Fruit fly (Drosophila melanogaster): ENCODE results near the gene hth.

hth gene

DNA sequence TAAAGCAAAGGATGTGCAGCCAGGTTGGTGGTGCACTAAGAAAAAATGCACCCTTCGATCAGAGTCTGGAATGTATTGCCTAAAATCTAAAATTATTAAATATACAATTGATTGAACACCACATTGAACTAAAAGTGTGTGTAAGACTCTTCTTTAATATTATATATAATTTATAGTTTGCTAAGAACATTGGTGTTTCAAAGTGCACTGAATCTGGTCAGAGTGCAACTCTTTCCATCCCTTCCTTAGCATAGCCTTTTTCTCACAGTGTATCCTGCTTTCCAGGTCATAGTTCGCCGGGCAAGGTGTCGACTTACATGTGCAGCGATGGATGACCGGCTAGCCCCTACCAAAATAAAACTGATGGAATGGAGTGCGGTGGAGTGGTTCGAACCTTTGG, 13.3 kb downstream of the hth start (continued):
- TF ChIP-seq CG7271 (tag; optimal IDR thresholded peaks at IDR 0.05), result peak; percentile 50
- peak; percentile 31 for TF ChIP-seq CG6254 (GFP tag; optimal IDR thresholded peaks at IDR 0.05)
- peak; percentile 53; the same call in 1 of the 2 replicates for TF ChIP-seq CG31441 (GFP tag; IDR thresholded peaks at IDR 0.05)
- TF ChIP-seq CG10979 (tag; optimal IDR thresholded peaks at IDR 0.05), result peak; percentile 82
- peak; percentile 72 for TF ChIP-seq Six4 (GFP tag; optimal IDR thresholded peaks at IDR 0.05)
- TF ChIP-seq CG2116 (GFP tag; optimal IDR thresholded peaks at IDR 0.05), result peak; percentile 15
- TF ChIP-seq H15 (GFP tag; IDR thresholded peaks at IDR 0.05), result 0 out of 3 replicates have a peak, but pooled peaks have one; percentile 19
- TF ChIP-seq lbe (GFP tag; optimal IDR thresholded peaks at IDR 0.05), result no peak
- TF ChIP-seq dmrt11E (tag; optimal IDR thresholded peaks at IDR 0.05), result peak; percentile 84
- peak in 1 of 2 experiments; percentile 23 for TF ChIP-seq eve (GFP tag; optimal IDR thresholded peaks at IDR 0.05)
- peak; percentile 48 for TF ChIP-seq CG6813 (GFP tag; optimal IDR thresholded peaks at IDR 0.05)
- no peak for TF ChIP-seq CG3163 (GFP tag; optimal IDR thresholded peaks at IDR 0.05)
- TF ChIP-seq CG2202 (tag; optimal IDR thresholded peaks at IDR 0.05), result no peak
- peak; percentile 52; the same call in 1 of the 2 replicates for TF ChIP-seq ara (GFP tag; IDR thresholded peaks at IDR 0.05)
- TF ChIP-seq CG17829 (tag; optimal IDR thresholded peaks at IDR 0.05), result peak; percentile 83
- no peak for TF ChIP-seq lov (optimal IDR thresholded peaks at IDR 0.05)
- 0 out of 3 replicates have a peak, but pooled peaks have one; percentile 29 for TF ChIP-seq lov (GFP tag; IDR thresholded peaks at IDR 0.05)
- TF ChIP-seq CG7556 (GFP tag; optimal IDR thresholded peaks at IDR 0.05), result peak; percentile 37
- peak; percentile 64; the same call in 2 of the 3 replicates for TF ChIP-seq CG17361 (GFP tag; IDR thresholded peaks at IDR 0.05)
- no peak for TF ChIP-seq gt (GFP tag; IDR thresholded peaks at IDR 0.05)
- TF ChIP-seq Usf (GFP tag; optimal IDR thresholded peaks at IDR 0.05), result peak; percentile 37
- no peak for TF ChIP-seq HLH54F (GFP tag; optimal IDR thresholded peaks at IDR 0.05)
- no peak for TF ChIP-seq esg (GFP tag; conservative IDR thresholded peaks at IDR 0.05)
- no peak for TF ChIP-seq ranshi (GFP tag; IDR thresholded peaks at IDR 0.05)
- TF ChIP-seq CG16863 (GFP tag; optimal IDR thresholded peaks at IDR 0.05), result no peak
- no peak for TF ChIP-seq Doc2 (GFP tag; IDR thresholded peaks at IDR 0.05)
- TF ChIP-seq dati (GFP tag; IDR thresholded peaks at IDR 0.05), result no peak
- no peak for TF ChIP-seq CG12744 (GFP tag; optimal IDR thresholded peaks at IDR 0.05)
- TF ChIP-seq CG33557 (GFP tag; optimal IDR thresholded peaks at IDR 0.05), result peak; percentile 54
- peak; percentile 23 for TF ChIP-seq grau (tag; optimal IDR thresholded peaks at IDR 0.05)
- TF ChIP-seq CG10209 (GFP tag; optimal IDR thresholded peaks at IDR 0.05), result peak; percentile 16
- no peak for TF ChIP-seq Aef1 (GFP tag; IDR thresholded peaks at IDR 0.05)
- peak; percentile 4 for TF ChIP-seq Sox100B (GFP tag; optimal IDR thresholded peaks at IDR 0.05)
- peak; percentile 36 for TF ChIP-seq fd96Cb (tag; optimal IDR thresholded peaks at IDR 0.05)
- TF ChIP-seq CG12155 (GFP tag; optimal IDR thresholded peaks at IDR 0.05), result peak; percentile 6
- no peak for TF ChIP-seq inv (GFP tag; IDR thresholded peaks at IDR 0.05; ENCODE audit: partially characterized antibody)
- TF ChIP-seq HmgZ (tag; optimal IDR thresholded peaks at IDR 0.05), result no peak
- no peak for TF ChIP-seq run (tag; optimal IDR thresholded peaks at IDR 0.05)
- no peak for TF ChIP-seq CG9876 (GFP tag; optimal IDR thresholded peaks at IDR 0.05)
- peak; percentile 51 for TF ChIP-seq D19A (tag; optimal IDR thresholded peaks at IDR 0.05)
- TF ChIP-seq danr (GFP tag; IDR thresholded peaks at IDR 0.05), result no peak
- peak in 1 of 2 experiments; percentile 16 for TF ChIP-seq chif (GFP tag; optimal IDR thresholded peaks at IDR 0.05)
- no peak for TF ChIP-seq CG18764 (GFP tag; optimal IDR thresholded peaks at IDR 0.05)
- peak; percentile 13 for TF ChIP-seq Max (GFP tag; optimal IDR thresholded peaks at IDR 0.05)
- peak; percentile 63 for TF ChIP-seq CG16815 (GFP tag; optimal IDR thresholded peaks at IDR 0.05)
- 0 out of 2 replicates have a peak, but pooled peaks have one; percentile 35 for TF ChIP-seq sim (GFP tag; IDR thresholded peaks at IDR 0.05)
- TF ChIP-seq jigr1 (GFP tag; IDR thresholded peaks at IDR 0.05), result no peak
- peak; percentile 26 for TF ChIP-seq CG18476 (GFP tag; optimal IDR thresholded peaks at IDR 0.05)
- peak; percentile 92 for TF ChIP-seq CG4404 (GFP tag; IDR thresholded peaks at IDR 0.05)
- peak; percentile 92 for TF ChIP-seq zen (tag; optimal IDR thresholded peaks at IDR 0.05)
- TF ChIP-seq trh (GFP tag; optimal IDR thresholded peaks at IDR 0.05), result no peak

All from whole organism, embryonic.